Worm (Caenorhabditis elegans) whole organism, L2 larva: ENCODE data around the gene pisy-1.

Experiments used
- C34F6.9 ChIP-seq: fragments of 150-350 bp; optimal IDR thresholded peaks from 2 replicates; lab custom pipeline; 2014; ENCODE audit warnings: missing biosample characterization, missing genetic modification characterization
- F13H6.1 ChIP-seq: sonication (generic microtip); optimal IDR thresholded peaks from 2 replicates; lab custom pipeline; 2016; ENCODE audit warnings: missing genetic modification characterization, missing compliant biosample characterization
- R02D3.7 ChIP-seq: fragments of 150-350 bp; optimal IDR thresholded peaks from 2 replicates; lab custom pipeline; 2014; ENCODE audit warnings: missing biosample characterization, missing genetic modification characterization
- Y55F3AM.14 ChIP-seq: fragments of 200-800 bp; sonication (Bioruptor generic); optimal IDR thresholded peaks from 2 replicates; lab custom pipeline; 2018; ENCODE audit warnings: mild to moderate bottlenecking, missing genetic modification characterization, missing compliant biosample characterization
- ZK546.5 ChIP-seq: sonication (generic microtip); optimal IDR thresholded peaks from 2 replicates; lab custom pipeline; 2017; ENCODE audit warnings: missing biosample characterization, missing genetic modification characterization
- aly-2 ChIP-seq: fragments of 150-350 bp; optimal IDR thresholded peaks from 2 replicates; lab custom pipeline; 2014; ENCODE audit warnings: missing biosample characterization, missing genetic modification characterization
- ama-1 ChIP-seq: fragments of 150-350 bp; optimal IDR thresholded peaks from 2 replicates; lab custom pipeline; 2018; ENCODE audit warnings: inconsistent platforms
- blmp-1 ChIP-seq: sonication (generic microtip); optimal IDR thresholded peaks from 2 replicates; lab custom pipeline; 2017; ENCODE audit warnings: missing genetic modification characterization, mild to moderate bottlenecking, missing compliant biosample characterization, antibody characterized with exemption, moderate library complexity; ENCODE audit not compliant: insufficient read depth
- ceh-82 ChIP-seq: fragments of 150-350 bp; optimal IDR thresholded peaks from 2 replicates; lab custom pipeline; 2014; ENCODE audit warnings: missing biosample characterization, missing genetic modification characterization
- crh-2 ChIP-seq: sonication (generic microtip); optimal IDR thresholded peaks from 2 replicates; lab custom pipeline; 2017; ENCODE audit warnings: missing biosample characterization, missing genetic modification characterization
- dmd-4 ChIP-seq: sonication (generic microtip); optimal IDR thresholded peaks from 2 replicates; lab custom pipeline; 2017; ENCODE audit warnings: missing biosample characterization, missing genetic modification characterization
- egl-27 ChIP-seq: sonication (generic microtip); optimal IDR thresholded peaks from 3 replicates; lab custom pipeline; 2017; ENCODE audit warnings: missing biosample characterization, missing genetic modification reagents, missing genetic modification characterization
- elt-1 ChIP-seq: fragments of 150-350 bp; optimal IDR thresholded peaks from 2 replicates; lab custom pipeline; 2014; ENCODE audit warnings: missing biosample characterization, missing genetic modification characterization
- elt-3 ChIP-seq: sonication (generic microtip); optimal IDR thresholded peaks from 2 replicates; lab custom pipeline; 2017; ENCODE audit warnings: missing biosample characterization, missing genetic modification characterization
- fos-1 ChIP-seq: fragments of 150-350 bp; optimal IDR thresholded peaks from 2 replicates; lab custom pipeline; 2014; ENCODE audit warnings: missing biosample characterization, missing genetic modification characterization
- gmeb-1 ChIP-seq: fragments of 150-350 bp; optimal IDR thresholded peaks from 2 replicates; lab custom pipeline; 2014; ENCODE audit warnings: missing biosample characterization, missing genetic modification characterization
- lin-13 ChIP-seq: fragments of 150-350 bp; optimal IDR thresholded peaks from 2 replicates; lab custom pipeline; 2014; ENCODE audit warnings: missing biosample characterization, missing genetic modification reagents, missing genetic modification characterization
- mab-5 ChIP-seq: fragments of 150-350 bp; optimal IDR thresholded peaks from 2 replicates; lab custom pipeline; 2014; ENCODE audit warnings: missing biosample characterization, missing genetic modification characterization
- mbf-1 ChIP-seq: sonication (generic microtip); optimal IDR thresholded peaks from 2 replicates; lab custom pipeline; 2017; ENCODE audit warnings: missing biosample characterization, missing genetic modification characterization
- mdl-1 ChIP-seq, 2 experiments: fragments of 150-350 bp in 1 of 2; sonication (generic microtip) in 1 of 2; optimal IDR thresholded peaks; 2 replicates each; lab custom pipeline; 2017; ENCODE audit warnings: missing biosample characterization in 2 of 2, missing genetic modification characterization in 2 of 2
- nhr-10 ChIP-seq: sonication (generic microtip); optimal IDR thresholded peaks from 2 replicates; lab custom pipeline; 2017; ENCODE audit warnings: missing biosample characterization, missing genetic modification characterization
- nhr-129 ChIP-seq: fragments of 150-350 bp; optimal IDR thresholded peaks from 2 replicates; lab custom pipeline; 2014; ENCODE audit warnings: missing biosample characterization, missing genetic modification characterization
- nhr-21 ChIP-seq: fragments of 150-350 bp; optimal IDR thresholded peaks from 2 replicates; lab custom pipeline; 2014; ENCODE audit warnings: missing biosample characterization, missing genetic modification characterization
- nhr-237 ChIP-seq: fragments of 150-350 bp; optimal IDR thresholded peaks from 2 replicates; lab custom pipeline; 2014; ENCODE audit warnings: missing biosample characterization, missing genetic modification characterization
- nhr-25 ChIP-seq: fragments of 150-350 bp; sonication (generic microtip); optimal IDR thresholded peaks from 3 replicates; lab custom pipeline; 2014; ENCODE audit warnings: missing biosample characterization, missing genetic modification characterization
- nhr-77 ChIP-seq: fragments of 150-350 bp; optimal IDR thresholded peaks from 2 replicates; lab custom pipeline; 2014; ENCODE audit warnings: missing biosample characterization, missing genetic modification characterization
- peb-1 ChIP-seq: fragments of 150-350 bp; optimal IDR thresholded peaks from 2 replicates; lab custom pipeline; 2014; ENCODE audit warnings: missing biosample characterization, missing genetic modification characterization
- sma-3 ChIP-seq: sonication (generic microtip); optimal IDR thresholded peaks from 2 replicates; lab custom pipeline; 2016; ENCODE audit warnings: missing genetic modification reagents, missing genetic modification characterization, missing compliant biosample characterization
- sma-9 ChIP-seq, 2 experiments: fragments of 150-350 bp in 1 of 2; sonication (generic microtip) in 1 of 2; optimal IDR thresholded peaks; 2 replicates each; lab custom pipeline; 2014 to 2016; ENCODE audit warnings: missing genetic modification characterization in 2 of 2, mild to moderate bottlenecking in 1 of 2, missing biosample characterization in 1 of 2, missing compliant biosample characterization in 1 of 2, missing genetic modification reagents in 1 of 2, moderate library complexity in 1 of 2
- snpc-4 ChIP-seq: fragments of 150-350 bp; optimal IDR thresholded peaks from 2 replicates; lab custom pipeline; 2014; ENCODE audit warnings: missing biosample characterization, missing genetic modification characterization
- unc-39 ChIP-seq: fragments of 150-350 bp; optimal IDR thresholded peaks from 2 replicates; lab custom pipeline; 2014; ENCODE audit warnings: missing biosample characterization, missing genetic modification characterization
- unc-62 ChIP-seq: fragments of 150-350 bp; optimal IDR thresholded peaks from 2 replicates; lab custom pipeline; 2014; ENCODE audit warnings: missing biosample characterization, missing genetic modification reagents, missing genetic modification characterization
- zag-1 ChIP-seq: fragments of 150-350 bp; optimal IDR thresholded peaks from 2 replicates; lab custom pipeline; 2014; ENCODE audit warnings: missing biosample characterization, missing genetic modification characterization
- ztf-11 ChIP-seq: sonication (generic microtip); optimal IDR thresholded peaks from 2 replicates; lab custom pipeline; 2017; ENCODE audit warnings: missing biosample characterization, missing genetic modification characterization
- ztf-4 ChIP-seq: fragments of 150-350 bp; optimal IDR thresholded peaks from 2 replicates; lab custom pipeline; 2014; ENCODE audit warnings: missing biosample characterization, missing genetic modification characterization

The pisy-1 gene

DNA sequence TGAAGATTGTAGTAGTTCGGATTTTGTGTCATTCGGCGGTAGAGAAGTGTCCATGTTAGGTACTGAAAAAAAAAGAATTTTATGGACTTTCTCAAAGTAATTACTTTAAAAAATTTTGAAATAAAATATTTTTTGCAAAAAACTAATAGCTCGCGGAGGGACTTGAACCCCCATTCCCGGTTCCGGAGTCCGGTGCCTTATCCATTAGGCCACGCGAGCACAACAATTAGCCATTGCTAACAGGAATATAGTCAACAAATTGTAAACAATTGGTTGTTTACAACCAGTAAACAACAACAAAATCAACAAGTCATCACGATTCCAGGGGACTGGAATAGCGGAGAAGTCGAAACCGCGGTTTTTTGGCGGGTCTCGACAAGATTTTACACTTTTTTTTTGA lies 9.5 kb downstream of the pisy-1 start:
- TF ChIP-seq nhr-10 (tag; lab: Kevin White, UChicago) (no peak), F13H6.1 (tag; lab: Kevin White, UChicago) (no peak), egl-27 (no peak), mab-5 (tag; lab: Kevin White, UChicago) (no peak), mdl-1 (tag; optimal IDR thresholded peaks at IDR 0.05; lab: Kevin White, UChicago) (no peak), aly-2 (tag; lab: Kevin White, UChicago) (no peak), R02D3.7 (tag; lab: Kevin White, UChicago) (no peak), C34F6.9 (tag; lab: Kevin White, UChicago) (no peak), elt-3 (tag; lab: Kevin White, UChicago) (no peak), dmd-4 (no peak)

DNA sequence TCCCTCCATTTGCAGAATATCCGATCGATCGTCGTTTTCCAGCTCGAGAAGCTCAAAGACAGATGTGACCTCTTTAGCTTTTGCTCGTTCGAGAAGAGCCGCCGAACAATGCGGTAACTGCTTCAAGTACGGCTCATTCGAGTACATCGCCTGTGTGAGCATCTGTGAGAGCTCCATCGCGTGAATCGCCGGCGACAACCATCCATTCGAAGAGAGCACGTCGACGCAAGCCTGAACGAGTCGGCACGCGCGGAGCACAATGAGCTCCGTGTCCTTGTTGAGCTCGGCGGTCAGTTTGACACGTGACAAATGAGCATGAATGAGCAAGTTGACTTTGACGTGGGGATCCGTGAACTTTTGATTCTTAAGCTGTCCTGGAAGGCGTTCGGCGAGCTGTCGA lies 10.3 kb downstream of the pisy-1 start:
- no peak for TF ChIP-seq nhr-21 (tag; lab: Kevin White, UChicago)
- TF ChIP-seq lin-13 (GFP tag; lab: Kevin White, UChicago): no peak
- no peak for TF ChIP-seq nhr-129 (tag; lab: Kevin White, UChicago)
- no peak for TF ChIP-seq crh-2 (tag; lab: Kevin White, UChicago)
- no peak for TF ChIP-seq ztf-11 (tag; lab: Kevin White, UChicago)
- no peak for TF ChIP-seq nhr-25 (tag; lab: Kevin White, UChicago)
- no peak for TF ChIP-seq ceh-82 (tag; lab: Kevin White, UChicago)
- no peak for TF ChIP-seq unc-62 (GFP tag; lab: Kevin White, UChicago)
- no peak for TF ChIP-seq ama-1 (lab: Kevin White, UChicago)

DNA sequence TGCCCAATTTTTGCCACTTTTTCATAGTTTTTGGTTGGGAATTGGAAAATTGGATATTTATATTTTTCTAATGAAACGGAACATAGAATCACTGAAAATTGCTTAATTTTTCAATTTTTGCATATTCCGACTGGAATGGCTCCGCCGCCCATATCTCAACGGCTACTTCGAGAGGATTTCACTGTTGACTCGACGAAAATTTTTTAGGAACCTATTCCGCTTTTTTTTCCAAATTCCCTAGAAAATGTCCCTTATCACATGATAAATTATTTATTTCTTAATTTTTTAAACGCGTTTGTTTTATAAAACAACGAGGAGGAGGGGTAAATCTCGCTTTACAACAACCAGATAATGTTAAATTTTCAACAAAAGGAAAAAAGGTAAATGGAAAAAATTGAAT lies 11.4 kb downstream of the pisy-1 start:
- TF ChIP-seq elt-3 (tag; lab: Kevin White, UChicago) (no peak), Y55F3AM.14 (GFP tag; lab: Kevin White, UChicago) (no peak), elt-1 (no peak), peb-1 (tag; lab: Kevin White, UChicago) (no peak), nhr-77 (tag; lab: Kevin White, UChicago) (no peak), blmp-1 (tag; lab: Kevin White, UChicago) (no peak)

DNA sequence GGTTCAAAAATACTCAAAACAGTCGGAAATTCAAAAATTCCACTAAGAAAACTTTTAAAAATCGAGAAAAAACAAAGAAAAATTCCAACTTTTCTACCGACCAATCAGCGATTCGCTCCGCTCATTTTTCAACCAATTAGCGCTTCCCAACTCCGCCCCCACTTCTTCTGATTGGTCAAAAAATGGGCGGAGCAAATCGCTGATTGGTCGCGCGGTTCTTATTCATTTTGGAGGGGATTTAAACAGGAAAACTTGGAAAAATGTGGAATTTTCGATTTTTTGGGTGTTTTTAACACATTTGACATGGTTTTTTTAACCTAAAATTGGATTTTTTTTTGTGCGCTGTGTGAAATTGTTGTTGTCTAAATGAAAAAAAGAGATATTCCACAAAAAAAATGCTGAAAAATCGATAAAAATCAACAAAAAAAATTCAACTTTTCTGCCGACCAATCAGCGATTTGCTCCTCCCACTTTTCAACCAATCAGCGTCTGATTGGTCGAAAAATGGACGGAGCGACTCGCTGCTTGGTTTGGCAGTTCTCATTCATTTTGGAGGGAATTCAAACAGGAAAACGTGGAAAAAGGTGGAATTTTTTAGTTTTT lies 15.3 kb downstream of the pisy-1 start:
- TF ChIP-seq elt-3 (tag; lab: Kevin White, UChicago) (no peak), lin-13 (GFP tag; lab: Kevin White, UChicago) (no peak), dmd-4 (no peak), R02D3.7 (tag; lab: Kevin White, UChicago) (no peak), F13H6.1 (tag; lab: Kevin White, UChicago) (no peak), sma-3 (no peak), gmeb-1 (tag; lab: Kevin White, UChicago) (no peak), ztf-4 (tag; lab: Kevin White, UChicago) (no peak), nhr-129 (tag; lab: Kevin White, UChicago) (no peak), mdl-1 (tag; optimal IDR thresholded peaks at IDR 0.05; lab: Kevin White, UChicago) (no peak), mab-5 (tag; lab: Kevin White, UChicago) (no peak), zag-1 (tag; lab: Kevin White, UChicago) (no peak), peb-1 (tag; lab: Kevin White, UChicago) (no peak), egl-27 (no peak), sma-9 (GFP tag; optimal IDR thresholded peaks at IDR 0.05; lab: Kevin White, UChicago) (no peak), sma-9 (tag; optimal IDR thresholded peaks at IDR 0.05; lab: Kevin White, UChicago) (no peak), nhr-237 (no peak), crh-2 (tag; lab: Kevin White, UChicago) (no peak)

DNA sequence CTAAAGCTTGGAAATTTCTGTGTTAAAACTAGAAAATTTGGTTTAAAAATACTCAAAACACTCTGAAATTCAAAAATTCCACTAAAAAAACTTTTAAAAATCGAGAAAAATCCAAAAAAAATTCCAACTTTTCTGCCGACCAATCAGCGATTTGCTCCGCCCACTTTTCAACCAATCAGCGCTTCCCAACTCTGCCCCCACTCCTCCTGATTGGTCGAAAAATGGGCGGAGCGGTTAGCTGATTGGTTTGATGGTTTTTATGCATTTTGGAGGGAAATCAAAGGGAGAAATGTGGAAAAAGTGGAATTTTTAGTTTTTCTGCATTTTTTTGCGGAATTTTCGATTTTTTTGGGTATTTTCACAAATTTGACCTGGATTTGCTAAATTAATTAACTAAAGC lies 16.1 kb downstream of the pisy-1 start:
- TF ChIP-seq mdl-1 (tag; optimal IDR thresholded peaks at IDR 0.05; lab: Kevin White, UChicago): no peak
- TF ChIP-seq ZK546.5: no peak

DNA sequence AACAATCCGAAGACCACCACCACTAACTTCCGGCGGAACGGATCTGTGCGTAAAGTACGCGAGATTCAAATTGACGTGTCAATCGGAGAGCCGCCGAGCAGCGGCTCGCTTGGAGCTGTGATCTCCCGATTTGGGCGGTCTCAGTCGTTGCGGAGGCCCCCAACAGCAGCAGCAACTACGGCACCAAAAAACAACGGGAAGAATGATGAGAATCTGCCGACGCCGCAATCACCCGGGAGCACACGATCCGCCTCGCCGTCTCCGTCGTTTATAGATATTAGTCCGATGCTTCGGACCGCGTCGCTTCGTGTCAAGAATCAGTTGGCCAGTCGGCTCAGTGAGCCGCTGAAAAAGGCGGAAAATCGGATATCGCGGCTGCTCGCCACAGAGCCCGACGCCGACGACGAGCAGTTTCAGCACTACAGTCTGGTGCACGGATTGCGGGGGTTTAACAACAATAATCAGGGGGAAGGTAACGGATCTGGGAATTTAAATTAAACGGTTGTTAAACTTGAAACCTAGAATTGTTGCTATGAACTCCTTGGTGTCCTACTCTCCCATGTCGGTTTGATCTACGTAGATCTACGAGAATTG lies 22.3 kb downstream of the pisy-1 start:
- TF ChIP-seq sma-3 (no peak), snpc-4 (tag; lab: Kevin White, UChicago) (no peak), fos-1 (tag; lab: Kevin White, UChicago) (no peak), nhr-129 (tag; lab: Kevin White, UChicago) (no peak), aly-2 (tag; lab: Kevin White, UChicago) (no peak), gmeb-1 (tag; lab: Kevin White, UChicago) (no peak), elt-3 (tag; lab: Kevin White, UChicago) (no peak), R02D3.7 (tag; lab: Kevin White, UChicago) (no peak), mbf-1 (tag; lab: Kevin White, UChicago) (no peak), nhr-10 (tag; lab: Kevin White, UChicago) (no peak), egl-27 (no peak), unc-39 (tag; lab: Kevin White, UChicago) (no peak)
